Worm (Caenorhabditis elegans) whole organism, L1 larva: Measurements from ENCODE around the gene emre-1.

Source experiments
- mep-1 ChIP-seq: fragments of 150-350 bp; optimal IDR thresholded peaks from 2 replicates; lab custom pipeline; 2014; ENCODE audit warnings: missing biosample characterization, missing genetic modification characterization
- nhr-28 ChIP-seq: fragments of 150-350 bp; optimal IDR thresholded peaks from 2 replicates; lab custom pipeline; 2014; ENCODE audit warnings: missing biosample characterization, missing genetic modification characterization
- pqm-1 ChIP-seq: sonication (generic microtip); optimal IDR thresholded peaks from 3 replicates; lab custom pipeline; 2017; ENCODE audit warnings: missing biosample characterization, missing genetic modification characterization
- ztf-11 ChIP-seq, 2 experiments: sonication (generic microtip); optimal IDR thresholded peaks; 2 replicates each; lab custom pipeline; 2016 to 2017; ENCODE audit warnings: missing genetic modification characterization in 2 of 2, missing biosample characterization in 1 of 2, missing compliant biosample characterization in 1 of 2

ce11 chrX:14970221-14970801, 9.2 kb upstream of the emre-1 start, which contains the start of the genes flwr-1 and tbc-1:
- TF ChIP-seq pqm-1 (tag; lab: Kevin White, UChicago) (no peak), mep-1 (tag; lab: Kevin White, UChicago) (no peak), ztf-11 (tag; optimal IDR thresholded peaks at IDR 0.05; lab: Kevin White, UChicago) (no peak), nhr-28 (tag; lab: Kevin White, UChicago) (no peak)
